Worm (Caenorhabditis elegans) whole organism, late embryonic: ENCODE results near the gene F36H5.4.
"Not testable (repeated sequence)": the region's sequence is repeated elsewhere in the genome, so short reads cannot be mapped to it uniquely, and the experiment has no call there.

ENCODE experiments used
- C08G9.2 ChIP-seq: sonication (generic microtip); optimal IDR thresholded peaks from 2 replicates; lab custom pipeline; 2016; ENCODE audit warnings: mild to moderate bottlenecking, missing genetic modification characterization, moderate library complexity, missing compliant biosample characterization
- F13H6.1 ChIP-seq: sonication (generic microtip); optimal IDR thresholded peaks from 2 replicates; lab custom pipeline; 2016; ENCODE audit warnings: missing genetic modification characterization, missing compliant biosample characterization
- K02D7.2 ChIP-seq: sonication (generic microtip); optimal IDR thresholded peaks from 2 replicates; lab custom pipeline; 2017; ENCODE audit warnings: mild to moderate bottlenecking, missing genetic modification characterization, missing compliant biosample characterization
- K09A11.1 ChIP-seq: sonication (generic microtip); optimal IDR thresholded peaks from 2 replicates; lab custom pipeline; 2017; ENCODE audit warnings: antibody characterized with exemption, mild to moderate bottlenecking, missing genetic modification characterization, missing compliant biosample characterization; ENCODE audit not compliant: insufficient read depth
- T23F11.4 ChIP-seq: fragments of 200-800 bp; sonication (Bioruptor generic); optimal IDR thresholded peaks from 2 replicates; lab custom pipeline; 2018; ENCODE audit warnings: mild to moderate bottlenecking, missing genetic modification characterization, missing compliant biosample characterization
- ceh-19 ChIP-seq: fragments of 200-800 bp; sonication (Bioruptor generic); optimal IDR thresholded peaks from 2 replicates; lab custom pipeline; 2018; ENCODE audit warnings: mild to moderate bottlenecking, missing genetic modification characterization, missing compliant biosample characterization
- ceh-34 ChIP-seq: sonication (generic microtip); optimal IDR thresholded peaks from 2 replicates; lab custom pipeline; 2016; ENCODE audit warnings: mild to moderate bottlenecking, missing genetic modification characterization, missing compliant biosample characterization
- ceh-48 ChIP-seq: sonication (generic microtip); optimal IDR thresholded peaks from 2 replicates; lab custom pipeline; 2016; ENCODE audit warnings: missing genetic modification characterization, inconsistent platforms, missing compliant biosample characterization
- dmd-4 ChIP-seq: sonication (generic microtip); optimal IDR thresholded peaks from 2 replicates; lab custom pipeline; 2016; ENCODE audit warnings: borderline replicate concordance, missing genetic modification characterization, missing compliant biosample characterization
- elt-4 ChIP-seq: sonication (generic microtip); optimal IDR thresholded peaks from 2 replicates; lab custom pipeline; 2016; ENCODE audit warnings: missing genetic modification characterization, missing compliant biosample characterization
- ets-4 ChIP-seq: sonication (generic microtip); optimal IDR thresholded peaks from 2 replicates; lab custom pipeline; 2016; ENCODE audit warnings: missing genetic modification characterization, missing compliant biosample characterization
- fax-1 ChIP-seq: sonication (generic microtip); optimal IDR thresholded peaks from 2 replicates; lab custom pipeline; 2016; ENCODE audit warnings: missing genotype, missing genetic modification characterization, missing compliant biosample characterization
- fkh-10 ChIP-seq: fragments of 150-350 bp; optimal IDR thresholded peaks from 2 replicates; lab custom pipeline; 2014; ENCODE audit warnings: missing biosample characterization, missing genetic modification reagents, missing genetic modification characterization
- fkh-6 ChIP-seq: sonication (generic microtip); optimal IDR thresholded peaks from 2 replicates; lab custom pipeline; 2016; ENCODE audit warnings: missing genetic modification characterization, missing compliant biosample characterization
- hlh-13 ChIP-seq: fragments of 200-800 bp; sonication (Bioruptor generic); optimal IDR thresholded peaks from 2 replicates; lab custom pipeline; 2018; ENCODE audit warnings: mild to moderate bottlenecking, missing genetic modification characterization, missing compliant biosample characterization
- hlh-15 ChIP-seq: sonication (generic microtip); optimal IDR thresholded peaks from 2 replicates; lab custom pipeline; 2016; ENCODE audit warnings: missing genetic modification characterization, missing compliant biosample characterization
- hlh-30 ChIP-seq: sonication (generic microtip); optimal IDR thresholded peaks from 2 replicates; lab custom pipeline; 2017; ENCODE audit warnings: antibody characterized with exemption, missing genetic modification characterization, missing compliant biosample characterization; ENCODE audit not compliant: insufficient read depth
- hlh-6 ChIP-seq: sonication (generic microtip); optimal IDR thresholded peaks from 2 replicates; lab custom pipeline; 2016; ENCODE audit warnings: missing genotype, missing genetic modification characterization, missing compliant biosample characterization
- lin-11 ChIP-seq: fragments of 200-800 bp; sonication (Bioruptor generic); optimal IDR thresholded peaks from 2 replicates; lab custom pipeline; 2018; ENCODE audit warnings: mild to moderate bottlenecking, missing genetic modification characterization, missing compliant biosample characterization
- madf-2 ChIP-seq: sonication (generic microtip); optimal IDR thresholded peaks from 2 replicates; lab custom pipeline; 2017; ENCODE audit warnings: missing genetic modification characterization, missing compliant biosample characterization
- nhr-11 ChIP-seq: fragments of 150-350 bp; optimal IDR thresholded peaks from 2 replicates; lab custom pipeline; 2014; ENCODE audit warnings: missing biosample characterization, missing genetic modification characterization
- nhr-232 ChIP-seq: sonication (generic microtip); optimal IDR thresholded peaks from 2 replicates; lab custom pipeline; 2016; ENCODE audit warnings: missing genetic modification characterization, missing compliant biosample characterization
- pha-4 ChIP-seq: fragments of 150-350 bp; optimal IDR thresholded peaks from 2 replicates; lab custom pipeline; 2018; ENCODE audit warnings: missing biosample characterization, missing genetic modification reagents, missing genetic modification characterization
- rnt-1 ChIP-seq: sonication (generic microtip); optimal IDR thresholded peaks from 2 replicates; lab custom pipeline; 2016; ENCODE audit warnings: missing genetic modification characterization, missing compliant biosample characterization
- sdc-2 ChIP-seq: sonication (generic microtip); optimal IDR thresholded peaks from 2 replicates; lab custom pipeline; 2016; ENCODE audit warnings: missing genotype, missing genetic modification characterization, missing compliant biosample characterization
- sox-2 ChIP-seq: fragments of 200-800 bp; sonication (Bioruptor generic); IDR thresholded peaks from 2 replicates; pipeline ENCODE4 v1.3.6; 2022; ENCODE audit warnings: missing genetic modification reagents, missing genetic modification characterization, missing compliant biosample characterization
- sox-4 ChIP-seq: sonication (generic microtip); optimal IDR thresholded peaks from 2 replicates; lab custom pipeline; 2017; ENCODE audit warnings: mild to moderate bottlenecking, missing genetic modification characterization, inconsistent platforms, missing compliant biosample characterization
- tbx-2 ChIP-seq: sonication (generic microtip); optimal IDR thresholded peaks from 2 replicates; lab custom pipeline; 2016; ENCODE audit warnings: missing genetic modification characterization, missing compliant biosample characterization
- unc-3 ChIP-seq, 2 experiments: fragments of 200-800 bp in 1 of 2; sonication (Bioruptor generic) in 1 of 2; sonication (generic microtip) in 1 of 2; conservative IDR thresholded peaks in 1 of 2; optimal IDR thresholded peaks in 1 of 2; 2 replicates each; pipeline versions ENCODE4 v1.3.6 to Lab custom; 2016 to 2022; ENCODE audit warnings: missing compliant biosample characterization in 2 of 2, missing genetic modification characterization in 2 of 2, missing genetic modification reagents in 1 of 2
- unc-55 ChIP-seq: sonication (generic microtip); optimal IDR thresholded peaks from 2 replicates; lab custom pipeline; 2017; ENCODE audit warnings: missing biosample characterization, missing genetic modification reagents, missing genetic modification characterization
- unc-86 ChIP-seq: sonication (generic microtip); optimal IDR thresholded peaks from 2 replicates; lab custom pipeline; 2016; ENCODE audit warnings: missing genetic modification characterization, missing compliant biosample characterization

F36H5.4 gene

ce11 chrII:1766715-1767114, 5.1 kb downstream of the F36H5.4 start:
- TF ChIP-seq lin-11 (tag; lab: Kevin White, UChicago) (no peak), dmd-4 (no peak), F13H6.1 (tag; lab: Kevin White, UChicago) (no peak), pha-4 (tag; lab: Kevin White, UChicago) (no peak), T23F11.4 (GFP tag; lab: Kevin White, UChicago) (no peak), ceh-19 (no peak), sox-4 (tag; lab: Kevin White, UChicago) (no peak), rnt-1 (tag; lab: Kevin White, UChicago) (no peak), elt-4 (tag; lab: Kevin White, UChicago) (no peak), ceh-34 (tag; lab: Kevin White, UChicago) (no peak), hlh-13 (GFP tag; lab: Kevin White, UChicago) (no peak)

DNA sequence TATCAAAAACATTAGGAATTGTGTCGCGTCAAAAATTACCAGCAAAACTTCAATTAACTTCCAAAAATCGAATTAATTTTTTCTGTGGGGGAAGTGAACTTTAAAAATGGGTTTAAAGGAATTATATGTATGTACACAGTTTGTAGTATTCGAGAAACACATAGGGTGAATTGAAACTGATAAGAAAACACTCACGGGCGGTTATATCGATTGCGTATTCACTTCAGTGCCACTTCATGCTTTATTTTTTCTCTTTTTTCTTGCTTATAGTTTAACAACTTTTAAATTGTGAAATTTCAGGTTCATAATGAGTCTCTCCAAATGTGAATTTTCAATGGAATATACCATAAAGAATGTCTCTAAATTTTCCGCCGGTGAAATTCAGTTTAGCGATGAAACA, 9.7 kb downstream of the F36H5.4 start, which contains the start of gene math-26:
Gene math-26, plus strand, starts transcription at position 301 of the 400 bp plus-strand sequence.
- TF ChIP-seq sox-2 (GFP tag; lab: Robert Waterston, UW); F13H6.1 (tag; lab: Kevin White, UChicago); hlh-15 (tag; lab: Kevin White, UChicago): not testable (repeated sequence)

- TF ChIP-seq nhr-232 (tag; lab: Kevin White, UChicago) (no peak), lin-11 (tag; lab: Kevin White, UChicago) (no peak), fkh-10 (GFP tag; lab: Kevin White, UChicago) (no peak), T23F11.4 (GFP tag; lab: Kevin White, UChicago) (no peak)
Measured at ce11 chrII:1771785-1772184, 10.1 kb downstream of the F36H5.4 start, which contains the start of gene math-3. math-3 (plus strand) TSS chrII:1772085.

ce11 chrII:1775234-1775633, 13.6 kb downstream of the F36H5.4 start, which contains the start of gene F36H5.14:
F36H5.14 (plus strand) TSS chrII:1775534.
- TF ChIP-seq K02D7.2, nhr-11, unc-86 (tag; lab: Kevin White, UChicago): not testable (repeated sequence)
- TF ChIP-seq, all 69 proteins: peak for 0; not testable (repeated sequence) for 69

ce11 chrII:1782474-1782873, 20.8 kb downstream of the F36H5.4 start, which contains the start of gene math-4:
math-4 (minus strand) TSS chrII:1782574.
- TF ChIP-seq fax-1 (tag; lab: Kevin White, UChicago) = no peak
- no peak for TF ChIP-seq F13H6.1 (tag; lab: Kevin White, UChicago)
- TF ChIP-seq unc-3 (GFP tag; conservative IDR thresholded peaks at IDR 0.05; lab: Robert Waterston, UW) = no peak
- TF ChIP-seq unc-3 (tag; optimal IDR thresholded peaks at IDR 0.05; lab: Kevin White, UChicago) = no peak
- no peak for TF ChIP-seq T23F11.4 (GFP tag; lab: Kevin White, UChicago)
- TF ChIP-seq ceh-48 = no peak
- TF ChIP-seq madf-2 (tag; lab: Kevin White, UChicago) = no peak
- no peak for TF ChIP-seq ceh-34 (tag; lab: Kevin White, UChicago)
- TF ChIP-seq C08G9.2 = no peak
- TF ChIP-seq fkh-6 (tag; lab: Kevin White, UChicago) = no peak
- no peak for TF ChIP-seq nhr-232 (tag; lab: Kevin White, UChicago)
- TF ChIP-seq nhr-11 (tag; lab: Kevin White, UChicago) = no peak

DNA sequence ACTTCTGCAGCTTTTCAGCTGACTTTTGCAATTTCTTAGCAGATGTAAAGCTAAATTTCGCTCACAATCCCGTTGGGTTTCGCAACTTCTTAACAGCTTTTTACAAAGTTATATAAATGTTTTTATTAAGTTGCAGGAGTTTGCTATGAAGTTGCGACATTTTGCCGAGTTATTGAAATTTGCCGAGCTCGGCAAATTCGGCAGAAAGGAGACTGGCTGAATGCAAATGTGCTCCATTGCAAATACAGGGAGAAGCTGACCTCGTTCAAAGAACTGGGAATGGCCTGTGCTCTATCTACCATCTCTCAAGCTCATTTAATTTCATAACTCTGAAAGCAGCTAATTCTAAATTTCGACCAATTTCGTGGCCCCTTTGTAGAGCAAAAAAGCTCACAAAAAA, 23.1 kb downstream of the F36H5.4 start, which contains the start of gene C08F1.11:
Gene C08F1.11, minus strand, starts transcription at position 101 of the 400 bp plus-strand sequence.
- TF ChIP-seq K09A11.1 (tag; lab: Kevin White, UChicago) (no peak), tbx-2 (tag; lab: Kevin White, UChicago) (no peak), hlh-6 (no peak), sox-4 (tag; lab: Kevin White, UChicago) (no peak), sdc-2 (tag; lab: Kevin White, UChicago) (no peak), hlh-30 (tag; lab: Kevin White, UChicago) (no peak), unc-55 (no peak), dmd-4 (no peak), ceh-34 (tag; lab: Kevin White, UChicago) (no peak), ets-4 (tag; lab: Kevin White, UChicago) (no peak)
- TF ChIP-seq, all 69 proteins: peak for 0
